Fruit fly (Drosophila melanogaster): ENCODE measurements around the gene Cph.
A peak's percentile ranks its signal among the peaks of the same experiment; 100 is the strongest.

The Cph gene

dm6 chrX:7290811-7291515, 153.4 kb downstream of the Cph start, which contains the start of gene unc-119 (continued):
- peak; percentile 1 for TF ChIP-seq Sox14 (GFP tag; optimal IDR thresholded peaks at IDR 0.05)
- peak; percentile 79 for TF ChIP-seq CG6808 (GFP tag; optimal IDR thresholded peaks at IDR 0.05)
- peak; percentile 70 for TF ChIP-seq CG9139 (GFP tag; optimal IDR thresholded peaks at IDR 0.05)
- no peak for TF ChIP-seq topi (GFP tag; optimal IDR thresholded peaks at IDR 0.05)
- peak; percentile 7 for TF ChIP-seq achi (GFP tag; optimal IDR thresholded peaks at IDR 0.05)
- TF ChIP-seq net (GFP tag; optimal IDR thresholded peaks at IDR 0.05) = peak; percentile 24
